Worm (Caenorhabditis elegans): Measurements from ENCODE around the gene txdc-17.
"Not testable (repeated sequence)": the region's sequence is repeated elsewhere in the genome, so short reads cannot be mapped to it uniquely, and the experiment has no call there.

Gene txdc-17

DNA sequence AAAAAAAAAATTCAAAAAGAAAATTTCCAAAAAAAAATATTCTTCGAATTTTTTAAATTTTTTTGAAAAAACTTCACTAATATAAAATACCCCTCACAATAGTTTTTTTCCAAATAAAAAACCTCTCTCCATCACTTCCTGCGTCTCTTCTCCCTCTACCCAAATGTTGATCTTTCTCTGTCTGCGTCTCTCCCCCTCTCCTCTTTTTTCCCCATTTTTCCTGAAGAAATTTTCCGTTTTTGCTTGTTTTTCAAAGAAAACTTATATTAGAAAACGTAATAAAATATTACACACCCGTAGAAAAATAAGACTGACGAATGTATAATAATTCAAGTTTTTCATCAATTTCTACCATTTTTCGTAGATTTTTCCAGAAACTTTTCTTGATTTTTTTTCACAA lies 46.7 kb downstream of the txdc-17 start:
- TF ChIP-seq ztf-29 (GFP tag; IDR thresholded peaks at IDR 0.05) (no peak), T22C8.4 (GFP tag; IDR thresholded peaks at IDR 0.05) (no peak), tab-1 (GFP tag; IDR thresholded peaks at IDR 0.05) (no peak), flt-1 (GFP tag; IDR thresholded peaks at IDR 0.05) (no peak), klf-2 (GFP tag; conservative IDR thresholded peaks at IDR 0.05) (no peak), cog-1 (tag; optimal IDR thresholded peaks at IDR 0.05) (no peak), med-1 (GFP tag; optimal IDR thresholded peaks at IDR 0.05; ENCODE audit: insufficient read depth) (no peak), ztf-23 (GFP tag; IDR thresholded peaks at IDR 0.05) (no peak), ref-1 (GFP tag; conservative IDR thresholded peaks at IDR 0.05) (no peak)

DNA sequence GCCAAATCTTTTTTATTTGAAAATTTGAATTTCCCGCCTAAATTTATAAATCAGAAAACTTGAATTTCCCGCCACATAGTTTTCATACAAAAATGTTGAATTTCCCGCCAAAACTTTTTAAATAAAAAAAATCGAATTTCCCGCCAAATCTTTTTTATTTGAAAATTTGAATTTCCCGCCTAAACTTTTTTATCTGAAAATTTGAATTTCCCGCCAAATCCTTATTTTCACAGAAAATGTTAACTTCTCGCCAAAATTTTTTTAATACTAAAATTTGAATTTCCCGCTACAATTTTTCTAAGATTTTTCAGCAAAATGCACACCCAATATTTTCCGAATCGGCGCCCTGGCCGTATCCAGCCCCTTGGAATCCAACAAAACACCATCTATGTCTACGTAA lies 47.5 kb downstream of the txdc-17 start, which contains the start of gene F56F11.2:
Gene F56F11.2, plus strand, starts transcription at position 301 of the 400 bp plus-strand sequence.
- TF ChIP-seq ref-1 (GFP tag; conservative IDR thresholded peaks at IDR 0.05); T22C8.4 (GFP tag; IDR thresholded peaks at IDR 0.05); med-1 (GFP tag; optimal IDR thresholded peaks at IDR 0.05; ENCODE audit: insufficient read depth): not testable (repeated sequence)
